Worm (Caenorhabditis elegans) whole organism, L3 larva: ENCODE measurements around the gene glb-3.
A peak's percentile ranks its signal among the peaks of the same experiment; 100 is the strongest.

Source experiments
- R02D3.7 ChIP-seq: fragments of 150-350 bp; optimal IDR thresholded peaks from 2 replicates; lab custom pipeline; 2014; ENCODE audit warnings: missing biosample characterization, missing genetic modification characterization
- ZK546.5 ChIP-seq: sonication (generic microtip); optimal IDR thresholded peaks from 2 replicates; lab custom pipeline; 2017; ENCODE audit warnings: missing biosample characterization, missing genetic modification characterization
- ama-1 ChIP-seq: fragments of 150-350 bp; optimal IDR thresholded peaks from 2 replicates; lab custom pipeline; 2018
- ceh-16 ChIP-seq: sonication (generic microtip); optimal IDR thresholded peaks from 2 replicates; lab custom pipeline; 2017; ENCODE audit warnings: missing biosample characterization, missing genetic modification characterization
- ceh-28 ChIP-seq: fragments of 150-350 bp; optimal IDR thresholded peaks from 2 replicates; lab custom pipeline; 2014; ENCODE audit warnings: missing biosample characterization, missing genetic modification reagents, missing genetic modification characterization
- ceh-82 ChIP-seq: fragments of 150-350 bp; optimal IDR thresholded peaks from 2 replicates; lab custom pipeline; 2014; ENCODE audit warnings: missing biosample characterization, missing genetic modification characterization
- daf-12 ChIP-seq: fragments of 150-350 bp; optimal IDR thresholded peaks from 2 replicates; lab custom pipeline; 2014; ENCODE audit warnings: missing biosample characterization, missing genetic modification reagents, missing genetic modification characterization
- egl-5 ChIP-seq: fragments of 150-350 bp; optimal IDR thresholded peaks from 2 replicates; lab custom pipeline; 2017; ENCODE audit warnings: missing biosample characterization, missing genetic modification reagents, missing genetic modification characterization, inconsistent platforms
- elt-1 ChIP-seq: fragments of 150-350 bp; optimal IDR thresholded peaks from 2 replicates; lab custom pipeline; 2014; ENCODE audit warnings: missing biosample characterization, missing genetic modification characterization
- elt-2 ChIP-seq: sonication (generic microtip); optimal IDR thresholded peaks from 2 replicates; lab custom pipeline; 2016; ENCODE audit warnings: missing genetic modification reagents, mild to moderate bottlenecking, missing genetic modification characterization, missing compliant biosample characterization
- elt-3 ChIP-seq, 3 experiments: fragments of 150-350 bp in 1 of 3; sonication (generic microtip) in 2 of 3; optimal IDR thresholded peaks; 2 replicates in 2 of 3; 4 replicates in 1 of 3; lab custom pipeline; 2014 to 2017; ENCODE audit warnings: missing biosample characterization in 3 of 3, missing genetic modification characterization in 3 of 3
- fkh-10 ChIP-seq: sonication (generic microtip); optimal IDR thresholded peaks from 2 replicates; lab custom pipeline; 2017; ENCODE audit warnings: missing biosample characterization, missing genetic modification reagents, missing genetic modification characterization
- fkh-2 ChIP-seq: fragments of 150-350 bp; optimal IDR thresholded peaks from 2 replicates; lab custom pipeline; 2014; ENCODE audit warnings: missing biosample characterization, missing genetic modification reagents, missing genetic modification characterization
- fos-1 ChIP-seq: fragments of 150-350 bp; optimal IDR thresholded peaks from 2 replicates; lab custom pipeline; 2014; ENCODE audit warnings: missing biosample characterization, missing genetic modification characterization
- jun-1 ChIP-seq: fragments of 150-350 bp; optimal IDR thresholded peaks from 2 replicates; lab custom pipeline; 2014; ENCODE audit warnings: missing biosample characterization, missing genetic modification reagents, missing genetic modification characterization
- lin-15B ChIP-seq: fragments of 150-350 bp; optimal IDR thresholded peaks from 2 replicates; lab custom pipeline; 2014; ENCODE audit warnings: missing biosample characterization, missing genetic modification characterization
- lin-39 ChIP-seq: fragments of 150-350 bp; optimal IDR thresholded peaks from 2 replicates; lab custom pipeline; 2018; ENCODE audit warnings: missing biosample characterization, missing genetic modification reagents, missing genetic modification characterization
- lsy-12 ChIP-seq: sonication (generic microtip); optimal IDR thresholded peaks from 2 replicates; lab custom pipeline; 2016; ENCODE audit warnings: mild to moderate bottlenecking, missing genetic modification characterization, missing compliant biosample characterization
- mdl-1 ChIP-seq: fragments of 150-350 bp; optimal IDR thresholded peaks from 2 replicates; lab custom pipeline; 2014; ENCODE audit warnings: missing biosample characterization, missing genetic modification characterization
- nfya-1 ChIP-seq: sonication (generic microtip); optimal IDR thresholded peaks from 2 replicates; lab custom pipeline; 2017; ENCODE audit warnings: missing genetic modification characterization, mild to moderate bottlenecking, missing compliant biosample characterization, antibody characterized with exemption, moderate library complexity; ENCODE audit not compliant: insufficient read depth
- nhr-11 ChIP-seq: fragments of 150-350 bp; optimal IDR thresholded peaks from 2 replicates; lab custom pipeline; 2014; ENCODE audit warnings: missing biosample characterization, missing genetic modification characterization
- nhr-23 ChIP-seq: fragments of 150-350 bp; optimal IDR thresholded peaks from 2 replicates; lab custom pipeline; 2014; ENCODE audit warnings: missing biosample characterization, missing genetic modification reagents, missing genetic modification characterization
- nhr-237 ChIP-seq: fragments of 150-350 bp; optimal IDR thresholded peaks from 2 replicates; lab custom pipeline; 2014; ENCODE audit warnings: missing biosample characterization, missing genetic modification characterization
- nhr-25 ChIP-seq: sonication (generic microtip); optimal IDR thresholded peaks from 2 replicates; lab custom pipeline; 2017; ENCODE audit warnings: missing biosample characterization, missing genetic modification characterization
- nhr-43 ChIP-seq: sonication (generic microtip); optimal IDR thresholded peaks from 2 replicates; lab custom pipeline; 2016; ENCODE audit warnings: mild to moderate bottlenecking, missing genetic modification characterization, missing compliant biosample characterization; ENCODE audit not compliant: poor library complexity, severe bottlenecking
- nhr-76 ChIP-seq: fragments of 150-350 bp; sonication (generic microtip); optimal IDR thresholded peaks from 5 replicates; lab custom pipeline; 2014; ENCODE audit warnings: missing biosample characterization, missing genetic modification characterization
- nhr-77 ChIP-seq: fragments of 150-350 bp; optimal IDR thresholded peaks from 2 replicates; lab custom pipeline; 2014; ENCODE audit warnings: missing biosample characterization, missing genetic modification characterization
- pha-4 ChIP-seq: fragments of 150-350 bp; optimal IDR thresholded peaks from 2 replicates; lab custom pipeline; 2014; ENCODE audit warnings: missing biosample characterization, missing genetic modification reagents, missing genetic modification characterization
- pqm-1 ChIP-seq: fragments of 150-350 bp; optimal IDR thresholded peaks from 2 replicates; lab custom pipeline; 2017; ENCODE audit warnings: missing biosample characterization, missing genetic modification characterization, inconsistent platforms
- skn-1 ChIP-seq: fragments of 150-350 bp; optimal IDR thresholded peaks from 2 replicates; lab custom pipeline; 2014; ENCODE audit warnings: missing biosample characterization, missing genetic modification characterization
- snpc-4 ChIP-seq: fragments of 150-350 bp; optimal IDR thresholded peaks from 2 replicates; lab custom pipeline; 2014; ENCODE audit warnings: missing biosample characterization, missing genetic modification characterization
- tbx-2 ChIP-seq: sonication (generic microtip); optimal IDR thresholded peaks from 2 replicates; lab custom pipeline; 2016; ENCODE audit warnings: mild to moderate bottlenecking, missing genetic modification characterization, missing compliant biosample characterization
- unc-62 ChIP-seq: fragments of 150-350 bp; sonication (generic microtip); optimal IDR thresholded peaks from 4 replicates; lab custom pipeline; 2014; ENCODE audit warnings: missing biosample characterization, missing genetic modification reagents, missing genetic modification characterization
- ztf-11 ChIP-seq: fragments of 150-350 bp; optimal IDR thresholded peaks from 2 replicates; lab custom pipeline; 2014; ENCODE audit warnings: missing biosample characterization, missing genetic modification characterization

glb-3 gene

ce11 chrV:11175336-11175938, 41.0 kb downstream of the glb-3 start:
- TF ChIP-seq ama-1 (lab: Kevin White, UChicago) (peak; percentile 6), nhr-25 (peak; percentile 29), nhr-43 (tag; lab: Kevin White, UChicago) (peak; percentile 35), nhr-77 (tag; lab: Kevin White, UChicago) (peak; percentile 2), pqm-1 (tag; lab: Kevin White, UChicago) (peak; percentile 23), elt-2 (tag; lab: Kevin White, UChicago) (peak; percentile 27), snpc-4 (tag; lab: Kevin White, UChicago) (peak; percentile 93)

DNA sequence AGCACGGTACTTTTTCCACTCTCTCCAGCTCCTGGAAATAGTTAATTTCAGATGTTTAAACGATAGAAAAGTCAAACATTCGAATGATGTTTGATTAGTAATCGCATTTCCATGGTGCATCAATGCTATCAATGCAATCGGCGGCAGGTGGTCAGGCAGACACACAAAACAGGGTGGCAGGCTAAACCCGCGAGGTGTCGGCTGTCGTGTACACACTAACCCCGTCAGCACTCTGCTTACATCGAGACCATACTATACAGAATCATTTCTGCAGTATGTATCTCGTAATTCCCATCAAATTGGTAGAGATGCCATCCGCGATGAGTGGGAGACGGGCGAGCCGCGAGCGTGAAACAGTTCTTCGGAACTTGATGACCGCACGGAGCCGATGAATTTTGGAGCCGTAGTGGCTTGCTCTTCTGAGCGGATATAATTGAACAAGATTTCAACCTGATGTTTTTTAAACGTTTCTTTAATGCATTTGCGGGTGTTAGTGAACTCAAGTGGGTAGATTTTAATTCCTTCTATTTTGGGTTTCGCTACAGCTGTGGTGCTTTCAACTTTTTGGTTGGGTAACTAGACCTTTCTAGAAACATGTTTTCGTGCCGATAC, 42.4 kb downstream of the glb-3 start:
- TF ChIP-seq nhr-43 (tag; lab: Kevin White, UChicago) (peak; percentile 61), R02D3.7 (peak; percentile 5), nhr-77 (tag; lab: Kevin White, UChicago) (peak; percentile 38), elt-2 (tag; lab: Kevin White, UChicago) (peak; percentile 76), pqm-1 (tag; lab: Kevin White, UChicago) (peak; percentile 65), ama-1 (lab: Kevin White, UChicago) (peak; percentile 47), snpc-4 (tag; lab: Kevin White, UChicago) (peak; percentile 97), nfya-1 (tag; lab: Kevin White, UChicago) (peak; percentile 14)

ce11 chrV:11177577-11177976, 43.2 kb downstream of the glb-3 start, which contains the start of gene gpa-1:
gpa-1 (minus strand) TSS chrV:11177677.
- no peak for TF ChIP-seq elt-3 (tag; optimal IDR thresholded peaks at IDR 0.05; lab: Kevin White, UChicago)
- no peak for TF ChIP-seq ztf-11
- no peak for TF ChIP-seq nhr-11 (tag; lab: Kevin White, UChicago)
- no peak for TF ChIP-seq lin-15B (tag; lab: Kevin White, UChicago)
- TF ChIP-seq ZK546.5 = no peak
- no peak for TF ChIP-seq nfya-1 (tag; lab: Kevin White, UChicago)
- TF ChIP-seq, all 47 proteins: peak for 0

ce11 chrV:11180951-11181350, 46.6 kb downstream of the glb-3 start:
- TF ChIP-seq unc-62 = no peak
- no peak for TF ChIP-seq ceh-82 (tag; lab: Kevin White, UChicago)
- TF ChIP-seq ceh-16 (tag; lab: Kevin White, UChicago) = no peak
- no peak for TF ChIP-seq nhr-237 (tag; lab: Kevin White, UChicago)
- no peak for TF ChIP-seq daf-12 (tag; lab: Kevin White, UChicago)
- no peak for TF ChIP-seq elt-3 (tag; optimal IDR thresholded peaks at IDR 0.05; lab: Kevin White, UChicago)
- TF ChIP-seq jun-1 = no peak

DNA sequence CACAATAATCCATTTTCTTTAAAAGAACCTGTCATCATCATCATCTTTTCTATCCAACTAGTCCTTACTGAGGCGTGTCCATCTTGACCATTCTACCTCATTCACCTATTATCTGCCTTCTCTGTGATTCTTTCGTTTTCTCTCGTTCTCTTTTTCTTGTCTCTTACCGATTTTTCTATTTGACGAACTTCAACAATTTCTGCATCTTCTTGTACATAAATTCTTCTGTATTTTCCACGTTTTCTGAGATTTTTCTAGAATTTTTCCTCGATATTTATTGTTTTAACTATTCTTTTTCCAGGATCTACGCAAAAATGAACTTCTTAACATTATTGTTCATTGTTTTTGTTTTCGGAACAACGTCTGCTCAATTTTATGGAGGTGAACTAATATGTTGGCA, 48.5 kb downstream of the glb-3 start, which contains the start of gene cnc-10:
Gene cnc-10 (plus strand): TSS at position 301 of the 400 bp plus-strand sequence.
- TF ChIP-seq elt-1 (tag; lab: Kevin White, UChicago) (no peak), nhr-23 (tag; lab: Kevin White, UChicago) (no peak), fkh-10 (no peak), skn-1 (tag; lab: Kevin White, UChicago) (no peak), nhr-76 (tag; lab: Kevin White, UChicago) (no peak), fkh-2 (no peak), fos-1 (tag; lab: Kevin White, UChicago) (no peak), ZK546.5 (no peak), R02D3.7 (no peak), jun-1 (no peak), ceh-28 (tag; lab: Kevin White, UChicago) (no peak), mdl-1 (tag; lab: Kevin White, UChicago) (no peak), egl-5 (tag; lab: Kevin White, UChicago) (no peak), nfya-1 (tag; lab: Kevin White, UChicago) (no peak), lsy-12 (tag; lab: Kevin White, UChicago) (no peak), nhr-237 (tag; lab: Kevin White, UChicago) (no peak), nhr-25 (no peak), lin-39 (tag; lab: Kevin White, UChicago) (no peak), tbx-2 (tag; lab: Kevin White, UChicago) (no peak), pha-4 (tag; lab: Kevin White, UChicago) (no peak)
